Worm (Caenorhabditis elegans): ENCODE measurements around the gene ugt-41.

ugt-41 gene

ce11 chrV:7164210-7164609 is 815 bp upstream of the ugt-41 start, which contains the start of gene srh-83:
Gene srh-83 (plus strand): TSS chrV:7164510.
- no peak for TF ChIP-seq unc-62 (GFP tag; optimal IDR thresholded peaks at IDR 0.05)

- TF ChIP-seq unc-62 (GFP tag; optimal IDR thresholded peaks at IDR 0.05): no peak
Observed at ce11 chrV:7159391-7159790, 4.0 kb downstream of the ugt-41 start, which contains the start of gene str-204. Gene str-204 (plus strand): TSS chrV:7159691.

- no peak for TF ChIP-seq unc-62 (GFP tag; optimal IDR thresholded peaks at IDR 0.05)
Observed at ce11 chrV:7157089-7157488, 6.3 kb downstream of the ugt-41 start, which contains the start of gene ugt-39. Gene ugt-39 (plus strand): TSS chrV:7157142.

ce11 chrV:7156079-7156478 is 7.3 kb downstream of the ugt-41 start, which contains the start of gene F10D2.10:
Gene F10D2.10 (minus strand): TSS chrV:7156179.
- no peak for TF ChIP-seq unc-62 (GFP tag; optimal IDR thresholded peaks at IDR 0.05)

- TF ChIP-seq unc-62 (GFP tag; optimal IDR thresholded peaks at IDR 0.05): no peak
Observed at ce11 chrV:7153046-7153445, 10.3 kb downstream of the ugt-41 start, which contains the start of gene fat-7. Gene fat-7 (minus strand): TSS chrV:7153146.

ce11 chrV:7150570-7150969 is 12.8 kb downstream of the ugt-41 start, which contains the start of gene F10D2.8:
Gene F10D2.8 (minus strand): TSS chrV:7150714.
- TF ChIP-seq unc-62 (GFP tag; optimal IDR thresholded peaks at IDR 0.05): no peak

- no peak for TF ChIP-seq unc-62 (GFP tag; optimal IDR thresholded peaks at IDR 0.05)
Observed at ce11 chrV:7147370-7147769, 16.0 kb downstream of the ugt-41 start, which contains the start of gene ugt-38. Gene ugt-38 (minus strand): TSS chrV:7147470.

ce11 chrV:7145250-7145850 is 18.0 kb downstream of the ugt-41 start, which contains the start of gene ugt-37:
Gene ugt-37 (minus strand): TSS chrV:7145318.
- TF ChIP-seq unc-62 (GFP tag; optimal IDR thresholded peaks at IDR 0.05): no peak

ce11 chrV:7142661-7143060 is 20.7 kb downstream of the ugt-41 start:
- no peak for TF ChIP-seq unc-62 (GFP tag; optimal IDR thresholded peaks at IDR 0.05)

ce11 chrV:7141864-7142263 is 21.5 kb downstream of the ugt-41 start, which contains the start of gene ugt-40:
Gene ugt-40 (minus strand): TSS chrV:7141964.
- TF ChIP-seq unc-62 (GFP tag; optimal IDR thresholded peaks at IDR 0.05): no peak

- no peak for TF ChIP-seq unc-62 (GFP tag; optimal IDR thresholded peaks at IDR 0.05)
Observed at ce11 chrV:7140368-7140767, 23.0 kb downstream of the ugt-41 start.

- no peak for TF ChIP-seq unc-62 (GFP tag; optimal IDR thresholded peaks at IDR 0.05)
Observed at ce11 chrV:7138320-7138719, 25.1 kb downstream of the ugt-41 start, which contains the start of gene str-112. Gene str-112 (minus strand): TSS chrV:7138420.

- TF ChIP-seq unc-62 (GFP tag; optimal IDR thresholded peaks at IDR 0.05): no peak
Observed at ce11 chrV:7136859-7137258, 26.5 kb downstream of the ugt-41 start.

ce11 chrV:7133963-7134362 is 29.4 kb downstream of the ugt-41 start, which contains the start of gene F10D2.16:
Gene F10D2.16 (plus strand): TSS chrV:7134263.
- no peak for TF ChIP-seq unc-62 (GFP tag; optimal IDR thresholded peaks at IDR 0.05)

ce11 chrV:7132248-7132647 is 31.1 kb downstream of the ugt-41 start, which contains the start of gene sre-10:
Gene sre-10 (plus strand): TSS chrV:7132548.
- no peak for TF ChIP-seq unc-62 (GFP tag; optimal IDR thresholded peaks at IDR 0.05)

ce11 chrV:7130974-7131373 is 32.4 kb downstream of the ugt-41 start, which contains the start of gene srx-36:
Gene srx-36 (minus strand): TSS chrV:7131074.
- no peak for TF ChIP-seq unc-62 (GFP tag; optimal IDR thresholded peaks at IDR 0.05)

ce11 chrV:7129460-7129859 is 33.9 kb downstream of the ugt-41 start, which contains the start of gene T01C4.8:
Gene T01C4.8 (minus strand): TSS chrV:7129560.
- TF ChIP-seq unc-62 (GFP tag; optimal IDR thresholded peaks at IDR 0.05): no peak
